Worm (Caenorhabditis elegans) whole organism, young adult: ENCODE data around the gene F23D12.4.

Experiments
- D2030.7 ChIP-seq: fragments of 200-800 bp; sonication (Bioruptor generic); IDR thresholded peaks from 2 replicates; pipeline ENCODE4 v1.3.6; 2022; ENCODE audit warnings: missing genetic modification reagents, missing genetic modification characterization, missing compliant biosample characterization
- efl-1 ChIP-seq: fragments of 150-350 bp; optimal IDR thresholded peaks from 2 replicates; lab custom pipeline; 2014; ENCODE audit warnings: missing biosample characterization, missing genetic modification reagents, missing genetic modification characterization
- lin-40 ChIP-seq: sonication (generic microtip); optimal IDR thresholded peaks from 2 replicates; lab custom pipeline; 2016; ENCODE audit warnings: missing genetic modification characterization, mild to moderate bottlenecking, missing compliant biosample characterization, missing genotype, missing genetic modification reagents
- madf-6 ChIP-seq: fragments of 200-800 bp; sonication (Bioruptor generic); IDR thresholded peaks from 2 replicates; pipeline ENCODE4 v1.3.6; 2022; ENCODE audit warnings: missing genetic modification reagents, missing genetic modification characterization, missing compliant biosample characterization

ce11 chrX:14469284-14469683 lies 24.5 kb downstream of the F23D12.4 start, which contains the start of gene M163.9:
- no peak for TF ChIP-seq D2030.7 (GFP tag; lab: Robert Waterston, UW)
- no peak for TF ChIP-seq madf-6 (GFP tag; lab: Robert Waterston, UW)
- TF ChIP-seq lin-40, result no peak
- no peak for TF ChIP-seq efl-1 (GFP tag; lab: Kevin White, UChicago)
